Fruit fly (Drosophila melanogaster) whole organism, wandering third instar larva: ENCODE measurements around the gene ck.
A peak's percentile ranks its signal among the peaks of the same experiment; 100 is the strongest.

Experiments used
- CG32264 ChIP-seq: fragments of 200-800 bp; sonication (Bioruptor generic); optimal IDR thresholded peaks from 2 replicates; lab custom pipeline; 2016; ENCODE audit warnings: missing biosample characterization, missing genetic modification characterization
- CG9705 ChIP-seq: fragments of 200-800 bp; sonication (Bioruptor generic); optimal IDR thresholded peaks from 2 replicates; lab custom pipeline; 2018; ENCODE audit warnings: missing biosample characterization, mild to moderate bottlenecking, missing genetic modification characterization
- Dfd ChIP-seq: fragments of >200 bp; optimal IDR thresholded peaks from 2 replicates; lab custom pipeline; 2017; ENCODE audit warnings: missing biosample characterization, missing genetic modification characterization
- GATAd ChIP-seq: sonication (Bioruptor generic); optimal IDR thresholded peaks from 2 replicates; lab custom pipeline; 2016; ENCODE audit warnings: missing biosample characterization, missing genetic modification characterization
- HLH106 ChIP-seq: fragments of 200-800 bp; optimal IDR thresholded peaks from 3 replicates; lab custom pipeline; 2019; ENCODE audit warnings: missing biosample characterization, mild to moderate bottlenecking, missing genetic modification characterization, moderate library complexity
- Hr83 ChIP-seq: fragments of 200-300 bp; sonication (Bioruptor generic); optimal IDR thresholded peaks from 2 replicates; lab custom pipeline; 2016; ENCODE audit warnings: missing biosample characterization, mild to moderate bottlenecking, missing genetic modification characterization, moderate library complexity; ENCODE audit not compliant: poor library complexity, severe bottlenecking
- Jra ChIP-seq: sonication (Bioruptor generic); optimal IDR thresholded peaks from 2 replicates; lab custom pipeline; 2016; ENCODE audit warnings: missing biosample characterization, missing genetic modification characterization
- Mio ChIP-seq: sonication (Bioruptor generic); optimal IDR thresholded peaks from 2 replicates; lab custom pipeline; 2016; ENCODE audit warnings: missing biosample characterization, missing genetic modification characterization
- N ChIP-seq: fragments of >200 bp; optimal IDR thresholded peaks from 2 replicates; lab custom pipeline; 2018; ENCODE audit warnings: missing biosample characterization, missing external identifiers, missing genetic modification characterization
- OdsH ChIP-seq: fragments of 200-800 bp; sonication (Bioruptor generic); optimal IDR thresholded peaks from 2 replicates; lab custom pipeline; 2016; ENCODE audit warnings: missing biosample characterization, mild to moderate bottlenecking, missing genetic modification characterization
- Rel ChIP-seq, 2 experiments: fragments of 200-800 bp; sonication (Bioruptor generic) in 1 of 2; optimal IDR thresholded peaks; 2 replicates in 1 of 2; 3 replicates in 1 of 2; lab custom pipeline; 2016 to 2019; ENCODE audit warnings: mild to moderate bottlenecking in 2 of 2, missing biosample characterization in 2 of 2, missing genetic modification characterization in 2 of 2, moderate library complexity in 1 of 2
- Sp1 ChIP-seq: fragments of 200-800 bp; sonication (Bioruptor generic); optimal IDR thresholded peaks from 3 replicates; lab custom pipeline; 2019; ENCODE audit warnings: missing biosample characterization, mild to moderate bottlenecking, missing genetic modification characterization, moderate library complexity
- Vsx2 ChIP-seq: fragments of 200-300, 225-300 bp; sonication (Bioruptor generic); optimal IDR thresholded peaks from 2 replicates; lab custom pipeline; 2018; ENCODE audit warnings: missing biosample characterization, missing genetic modification characterization; ENCODE audit not compliant: partially characterized antibody
- br ChIP-seq: fragments of 200-800 bp; sonication (Bioruptor generic); optimal IDR thresholded peaks from 2 replicates; lab custom pipeline; 2016; ENCODE audit warnings: missing biosample characterization, missing genetic modification characterization
- brk ChIP-seq: fragments of 200-800 bp; sonication (Bioruptor generic); optimal IDR thresholded peaks from 2 replicates; lab custom pipeline; 2016; ENCODE audit warnings: missing biosample characterization, mild to moderate bottlenecking, missing genetic modification characterization
- dl ChIP-seq, 2 experiments: fragments of 175-275, 200-275 bp in 1 of 2; fragments of 200-275 bp in 1 of 2; sonication (Bioruptor generic); optimal IDR thresholded peaks; lab custom pipeline; 2018; ENCODE audit warnings: mild to moderate bottlenecking in 2 of 2, missing biosample characterization in 2 of 2, missing genetic modification characterization in 2 of 2, moderate library complexity in 2 of 2; ENCODE audit not compliant: partially characterized antibody in 2 of 2, insufficient read depth in 1 of 2
- dsf ChIP-seq: sonication (Bioruptor generic); optimal IDR thresholded peaks from 2 replicates; lab custom pipeline; 2016; ENCODE audit warnings: missing biosample characterization, missing genetic modification characterization, borderline replicate concordance
- ey ChIP-seq: fragments of 200-800 bp; sonication (Bioruptor generic); optimal IDR thresholded peaks from 2 replicates; lab custom pipeline; 2016; ENCODE audit warnings: missing biosample characterization, missing genetic modification characterization
- foxo ChIP-seq, 2 experiments: fragments of 200-800 bp; sonication (Bioruptor generic); optimal IDR thresholded peaks; 2 replicates in 1 of 2; 3 replicates in 1 of 2; lab custom pipeline; 2016 to 2017; ENCODE audit warnings: missing biosample characterization in 2 of 2, missing genetic modification characterization in 2 of 2
- fru ChIP-seq: fragments of 200-800 bp; sonication (Bioruptor generic); optimal IDR thresholded peaks from 3 replicates; lab custom pipeline; 2016; ENCODE audit warnings: missing biosample characterization, mild to moderate bottlenecking, missing genetic modification characterization
- h ChIP-seq: fragments of 200-800 bp; sonication (Bioruptor generic); optimal IDR thresholded peaks from 3 replicates; lab custom pipeline; 2016; ENCODE audit warnings: missing biosample characterization, mild to moderate bottlenecking, missing genetic modification characterization
- jim ChIP-seq: fragments of 175-275, 200-325 bp; sonication (Bioruptor generic); optimal IDR thresholded peaks from 2 replicates; lab custom pipeline; 2016; ENCODE audit warnings: missing biosample characterization, mild to moderate bottlenecking, missing genetic modification characterization
- pan ChIP-seq: fragments of >200 bp; optimal IDR thresholded peaks from 2 replicates; lab custom pipeline; 2017
- rgr ChIP-seq: fragments of 200-800 bp; sonication (Bioruptor generic); optimal IDR thresholded peaks from 3 replicates; lab custom pipeline; 2016; ENCODE audit warnings: missing biosample characterization, mild to moderate bottlenecking, missing genetic modification characterization
- tai ChIP-seq: sonication (Bioruptor generic); optimal IDR thresholded peaks from 2 replicates; lab custom pipeline; 2016; ENCODE audit warnings: missing biosample characterization, missing genetic modification characterization
- usp ChIP-seq: fragments of >200 bp; optimal IDR thresholded peaks from 2 replicates; lab custom pipeline; 2017; ENCODE audit warnings: missing biosample characterization, missing genetic modification characterization
- woc ChIP-seq: sonication (Bioruptor generic); optimal IDR thresholded peaks from 2 replicates; lab custom pipeline; 2016; ENCODE audit warnings: missing biosample characterization, mild to moderate bottlenecking, missing genetic modification characterization

ck gene

dm6 chr2L:15057225-15058117 is at the start of gene ck:
TSS of gene ck (minus strand) at chr2L:15057862.
- no peak for TF ChIP-seq fru
- TF ChIP-seq h (GFP tag; lab: Kevin White, UChicago) = no peak
- TF ChIP-seq Rel (GFP tag; optimal IDR thresholded peaks at IDR 0.05; lab: Kevin White, UChicago) = no peak
- peak; percentile 39 for TF ChIP-seq Rel (tag; optimal IDR thresholded peaks at IDR 0.05; lab: Kevin White, UChicago)

- TF ChIP-seq fru (no peak), Hr83 (GFP tag; lab: Kevin White, UChicago) (no peak)
Observed at dm6 chr2L:15107238-15107637, 49.6 kb upstream of the ck start.

dm6 chr2L:15106100-15106499 is 48.4 kb upstream of the ck start:
- TF ChIP-seq dsf (GFP tag; lab: Kevin White, UChicago) = no peak
- no peak for TF ChIP-seq woc (GFP tag; lab: Kevin White, UChicago)
- TF ChIP-seq CG32264 (GFP tag; lab: Kevin White, UChicago) = no peak
- TF ChIP-seq fru = no peak
- TF ChIP-seq ey (GFP tag; lab: Kevin White, UChicago) = no peak
- no peak for TF ChIP-seq tai
- TF ChIP-seq Hr83 (GFP tag; lab: Kevin White, UChicago) = no peak
- TF ChIP-seq foxo (GFP tag; optimal IDR thresholded peaks at IDR 0.05; lab: Kevin White, UChicago) = no peak
- TF ChIP-seq OdsH (GFP tag; lab: Kevin White, UChicago) = no peak
- TF ChIP-seq usp (GFP tag; lab: Kevin White, UChicago) = no peak
- no peak for TF ChIP-seq N (GFP tag; lab: Kevin White, UChicago)
- TF ChIP-seq Jra (GFP tag; lab: Kevin White, UChicago) = no peak
- TF ChIP-seq Dfd = no peak
- no peak for TF ChIP-seq CG9705 (GFP tag; lab: Kevin White, UChicago)
- TF ChIP-seq brk (GFP tag; lab: Kevin White, UChicago) = no peak
- TF ChIP-seq Vsx2 = no peak
- no peak for TF ChIP-seq GATAd
- no peak for TF ChIP-seq dl (GFP tag; optimal IDR thresholded peaks at IDR 0.05; lab: Kevin White, UChicago; ENCODE audit: insufficient read depth in 1 of 2, partially characterized antibody in 2 of 2)

- no peak for TF ChIP-seq brk (GFP tag; lab: Kevin White, UChicago)
- TF ChIP-seq Jra (GFP tag; lab: Kevin White, UChicago) = no peak
Observed at dm6 chr2L:15074465-15074864, 16.8 kb upstream of the ck start, which contains the start of gene wwk. TSS of gene wwk (plus strand) at chr2L:15074776.

- TF ChIP-seq Vsx2 (no peak), ey (GFP tag; lab: Kevin White, UChicago) (no peak), pan (lab: Kevin White, UChicago) (no peak), Rel (GFP tag; optimal IDR thresholded peaks at IDR 0.05; lab: Kevin White, UChicago) (no peak), Rel (tag; optimal IDR thresholded peaks at IDR 0.05; lab: Kevin White, UChicago) (no peak), jim (GFP tag; lab: Kevin White, UChicago) (no peak), rgr (no peak), usp (GFP tag; lab: Kevin White, UChicago) (no peak), CG9705 (GFP tag; lab: Kevin White, UChicago) (no peak), HLH106 (tag; lab: Kevin White, UChicago) (no peak), fru (no peak), Jra (GFP tag; lab: Kevin White, UChicago) (no peak), br (no peak), brk (GFP tag; lab: Kevin White, UChicago) (no peak), CG32264 (GFP tag; lab: Kevin White, UChicago) (no peak), Mio (GFP tag; lab: Kevin White, UChicago) (no peak), OdsH (GFP tag; lab: Kevin White, UChicago) (no peak), Sp1 (GFP tag; lab: Kevin White, UChicago) (no peak), Dfd (no peak)
Observed at dm6 chr2L:15070216-15070615, 12.6 kb upstream of the ck start, which contains the start of gene vig. TSS of gene vig (minus strand) at chr2L:15070316.
